Fruit fly (Drosophila melanogaster) whole organism, prepupa: ENCODE measurements around the gene CG13403.

Experiments used
- CG10631 ChIP-seq: fragments of 200-800 bp; sonication (Bioruptor generic); optimal IDR thresholded peaks from 2 replicates; lab custom pipeline; 2016; ENCODE audit warnings: missing biosample characterization, missing genetic modification characterization
- CG10669 ChIP-seq: fragments of 200-800 bp; sonication (Bioruptor generic); optimal IDR thresholded peaks from 3 replicates; lab custom pipeline; 2018; ENCODE audit warnings: missing biosample characterization, mild to moderate bottlenecking, missing genetic modification characterization, moderate library complexity
- CG11762 ChIP-seq: fragments of 200-800 bp; sonication (Bioruptor generic); optimal IDR thresholded peaks from 3 replicates; lab custom pipeline; 2016; ENCODE audit warnings: missing biosample characterization, missing genetic modification characterization; ENCODE audit not compliant: insufficient read depth
- CG11902 ChIP-seq: fragments of 200-800 bp; sonication (Bioruptor generic); optimal IDR thresholded peaks from 3 replicates; lab custom pipeline; 2016; ENCODE audit warnings: missing biosample characterization, missing genetic modification characterization
- CG15336 ChIP-seq: fragments of 200-800 bp; sonication (Bioruptor generic); IDR thresholded peaks from 2 replicates; pipeline ENCODE4 v1.3.6; 2022; ENCODE audit warnings: missing biosample characterization, missing genetic modification characterization
- CG1621 ChIP-seq: fragments of 200-800 bp; sonication (Bioruptor generic); optimal IDR thresholded peaks from 3 replicates; lab custom pipeline; 2018; ENCODE audit warnings: missing biosample characterization, mild to moderate bottlenecking, missing genetic modification characterization
- CG16779 ChIP-seq: fragments of 200-800 bp; sonication (Bioruptor generic); optimal IDR thresholded peaks from 3 replicates; lab custom pipeline; 2017; ENCODE audit warnings: missing biosample characterization, mild to moderate bottlenecking, missing genetic modification characterization
- CG32006 ChIP-seq: fragments of 200-800 bp; sonication (Bioruptor generic); optimal IDR thresholded peaks from 3 replicates; lab custom pipeline; 2017; ENCODE audit warnings: missing biosample characterization, mild to moderate bottlenecking, missing genetic modification characterization
- CG34406 ChIP-seq: fragments of 200-800 bp; sonication (Bioruptor generic); optimal IDR thresholded peaks from 3 replicates; lab custom pipeline; 2016; ENCODE audit warnings: missing biosample characterization, missing genetic modification characterization
- CG3919 ChIP-seq: fragments of 200-800 bp; sonication (Bioruptor generic); optimal IDR thresholded peaks from 3 replicates; lab custom pipeline; 2016; ENCODE audit warnings: missing biosample characterization, missing genetic modification characterization
- CG4318 ChIP-seq: fragments of 200-800 bp; sonication (Bioruptor generic); optimal IDR thresholded peaks from 3 replicates; lab custom pipeline; 2017; ENCODE audit warnings: missing biosample characterization, mild to moderate bottlenecking, missing genetic modification characterization
- CG6163 ChIP-seq: fragments of 200-800 bp; sonication (Bioruptor generic); IDR thresholded peaks from 3 replicates; pipeline ENCODE4 v1.3.6; 2022; ENCODE audit warnings: missing biosample characterization, missing genetic modification characterization
- CG6276 ChIP-seq: fragments of 200-800 bp; sonication (Bioruptor generic); optimal IDR thresholded peaks from 2 replicates; lab custom pipeline; 2017; ENCODE audit warnings: missing biosample characterization, mild to moderate bottlenecking, missing genetic modification characterization
- CG6792 ChIP-seq: fragments of 200-800 bp; sonication (Bioruptor generic); optimal IDR thresholded peaks from 3 replicates; lab custom pipeline; 2016; ENCODE audit warnings: missing biosample characterization, missing genetic modification characterization
- CG6808 ChIP-seq: fragments of 200-800 bp; sonication (Bioruptor generic); optimal IDR thresholded peaks from 3 replicates; lab custom pipeline; 2017; ENCODE audit warnings: missing biosample characterization, missing genetic modification characterization, mild to moderate bottlenecking, moderate library complexity, missing genetic modification reagents
- CG6854 ChIP-seq: fragments of 200-800 bp; sonication (Bioruptor generic); optimal IDR thresholded peaks from 2 replicates; lab custom pipeline; 2017; ENCODE audit warnings: missing biosample characterization, mild to moderate bottlenecking, missing genetic modification characterization
- CG7368 ChIP-seq: fragments of 200-800 bp; sonication (Bioruptor generic); optimal IDR thresholded peaks from 3 replicates; lab custom pipeline; 2016; ENCODE audit warnings: missing biosample characterization, missing genetic modification characterization
- CG8119 ChIP-seq: fragments of 200-800 bp; sonication (Bioruptor generic); IDR thresholded peaks from 3 replicates; pipeline ENCODE4 v1.3.6; 2022; ENCODE audit warnings: missing biosample characterization, missing genetic modification characterization
- CG8319 ChIP-seq: fragments of 200-800 bp; sonication (Bioruptor generic); optimal IDR thresholded peaks from 3 replicates; lab custom pipeline; 2016; ENCODE audit warnings: missing biosample characterization, missing genetic modification characterization
- CG8632 ChIP-seq: fragments of 200-800 bp; sonication (Bioruptor generic); optimal IDR thresholded peaks from 3 replicates; lab custom pipeline; 2016; ENCODE audit warnings: missing biosample characterization, missing genetic modification characterization
- CG9139 ChIP-seq: fragments of 200-800 bp; sonication (Bioruptor generic); optimal IDR thresholded peaks from 3 replicates; lab custom pipeline; 2017; ENCODE audit warnings: missing biosample characterization, mild to moderate bottlenecking, missing genetic modification characterization
- Eip93F ChIP-seq: fragments of 200-800 bp; sonication (Bioruptor generic); optimal IDR thresholded peaks from 2 replicates; lab custom pipeline; 2016; ENCODE audit warnings: missing biosample characterization, mild to moderate bottlenecking, missing genetic modification characterization
- Ets96B ChIP-seq: fragments of 200-800 bp; optimal IDR thresholded peaks from 2 replicates; lab custom pipeline; 2019; ENCODE audit warnings: missing biosample characterization, mild to moderate bottlenecking, missing genetic modification characterization, moderate library complexity
- Gug ChIP-seq: fragments of 200-800 bp; sonication (Bioruptor generic); IDR thresholded peaks from 2 replicates; pipeline ENCODE4 v1.3.6; 2022; ENCODE audit warnings: missing biosample characterization, missing genetic modification characterization
- Hr39 ChIP-seq: fragments of 200-800 bp; sonication (Bioruptor generic); optimal IDR thresholded peaks from 2 replicates; lab custom pipeline; 2016; ENCODE audit warnings: missing biosample characterization, missing genetic modification characterization
- Hr4 ChIP-seq: fragments of 200-800 bp; sonication (Bioruptor generic); optimal IDR thresholded peaks from 3 replicates; lab custom pipeline; 2016; ENCODE audit warnings: missing biosample characterization, missing genetic modification characterization
- Lpt ChIP-seq: fragments of 200-800 bp; sonication (Bioruptor generic); optimal IDR thresholded peaks from 3 replicates; lab custom pipeline; 2016; ENCODE audit warnings: missing biosample characterization, missing genetic modification characterization
- Met ChIP-seq: fragments of 200-800 bp; sonication (Bioruptor generic); optimal IDR thresholded peaks from 3 replicates; lab custom pipeline; 2016; ENCODE audit warnings: missing biosample characterization, missing genetic modification characterization
- OdsH ChIP-seq: fragments of 200-800 bp; sonication (Bioruptor generic); optimal IDR thresholded peaks from 3 replicates; lab custom pipeline; 2016; ENCODE audit warnings: missing biosample characterization, missing genetic modification characterization
- Smox ChIP-seq: fragments of 200-800 bp; sonication (Bioruptor generic); optimal IDR thresholded peaks from 3 replicates; lab custom pipeline; 2016; ENCODE audit warnings: missing biosample characterization, missing genetic modification characterization
- Sox102F ChIP-seq: fragments of 200-800 bp; sonication (Bioruptor generic); optimal IDR thresholded peaks from 2 replicates; lab custom pipeline; 2016; ENCODE audit warnings: missing biosample characterization, mild to moderate bottlenecking, missing genetic modification characterization
- Sox14 ChIP-seq: fragments of 200-800 bp; sonication (Bioruptor generic); optimal IDR thresholded peaks from 3 replicates; lab custom pipeline; 2016; ENCODE audit warnings: missing biosample characterization, missing genetic modification characterization
- Sox15 ChIP-seq: fragments of 200-800 bp; sonication (Bioruptor generic); optimal IDR thresholded peaks from 3 replicates; lab custom pipeline; 2016; ENCODE audit warnings: missing biosample characterization, missing genetic modification characterization
- acj6 ChIP-seq: fragments of 200-800 bp; sonication (Bioruptor generic); optimal IDR thresholded peaks from 3 replicates; lab custom pipeline; 2016; ENCODE audit warnings: missing biosample characterization, missing genetic modification characterization
- cyc ChIP-seq: fragments of 200-800 bp; sonication (Bioruptor generic); optimal IDR thresholded peaks from 3 replicates; lab custom pipeline; 2016; ENCODE audit warnings: missing biosample characterization, missing genetic modification characterization
- dac ChIP-seq: fragments of 200-800 bp; sonication (Bioruptor generic); optimal IDR thresholded peaks from 2 replicates; lab custom pipeline; 2017; ENCODE audit warnings: missing biosample characterization, mild to moderate bottlenecking, missing genetic modification characterization
- dsx ChIP-seq: fragments of 200-800 bp; optimal IDR thresholded peaks from 3 replicates; lab custom pipeline; 2019; ENCODE audit warnings: missing biosample characterization, mild to moderate bottlenecking, missing genetic modification characterization, moderate library complexity; ENCODE audit not compliant: poor library complexity, severe bottlenecking
- eg ChIP-seq: fragments of 200-800 bp; sonication (Bioruptor generic); IDR thresholded peaks from 3 replicates; pipeline ENCODE4 v1.3.6; 2022; ENCODE audit warnings: missing biosample characterization, missing genetic modification characterization
- esn ChIP-seq: fragments of 200-800 bp; sonication (Bioruptor generic); optimal IDR thresholded peaks from 2 replicates; lab custom pipeline; 2016; ENCODE audit warnings: missing biosample characterization, mild to moderate bottlenecking, missing genetic modification characterization, moderate library complexity
- fd59A ChIP-seq: fragments of 200-800 bp; sonication (Bioruptor generic); optimal IDR thresholded peaks from 2 replicates; lab custom pipeline; 2017; ENCODE audit warnings: missing biosample characterization, mild to moderate bottlenecking, missing genetic modification characterization, missing genetic modification reagents
- fd85E ChIP-seq: fragments of 200-800 bp; sonication (Bioruptor generic); optimal IDR thresholded peaks from 3 replicates; lab custom pipeline; 2016; ENCODE audit warnings: missing biosample characterization, missing genetic modification characterization
- fkh ChIP-seq: fragments of 200-800 bp; sonication (Bioruptor generic); optimal IDR thresholded peaks from 3 replicates; lab custom pipeline; 2017; ENCODE audit warnings: missing biosample characterization, mild to moderate bottlenecking, missing genetic modification characterization, moderate library complexity
- lz ChIP-seq: fragments of 200-800 bp; sonication (Bioruptor generic); optimal IDR thresholded peaks from 3 replicates; lab custom pipeline; 2016; ENCODE audit warnings: missing biosample characterization, missing genetic modification characterization
- salr ChIP-seq, 2 experiments: fragments of 200-800 bp; sonication (Bioruptor generic); optimal IDR thresholded peaks; 3 replicates each; lab custom pipeline; 2016 to 2018; ENCODE audit warnings: missing biosample characterization in 2 of 2, missing genetic modification characterization in 2 of 2, mild to moderate bottlenecking in 1 of 2
- spab ChIP-seq: fragments of 200-800 bp; sonication (Bioruptor generic); optimal IDR thresholded peaks from 2 replicates; lab custom pipeline; 2017; ENCODE audit warnings: missing biosample characterization, mild to moderate bottlenecking, missing genetic modification characterization, missing genetic modification reagents
- ss ChIP-seq, 2 experiments: fragments of 200-800 bp; sonication (Bioruptor generic); optimal IDR thresholded peaks; 2 replicates in 1 of 2; 3 replicates in 1 of 2; lab custom pipeline; 2017 to 2018; ENCODE audit warnings: mild to moderate bottlenecking in 2 of 2, missing biosample characterization in 2 of 2, missing genetic modification characterization in 2 of 2, moderate library complexity in 1 of 2
- vri ChIP-seq: fragments of 200-800 bp; sonication (Bioruptor generic); optimal IDR thresholded peaks from 3 replicates; lab custom pipeline; 2016; ENCODE audit warnings: missing biosample characterization, mild to moderate bottlenecking, missing genetic modification characterization

CG13403 gene

dm6 chrX:14191918-14192317 lies at the start of gene CG13403:
TSS of gene CG13403 (minus strand) at chrX:14192018.
- TF ChIP-seq CG6276 (GFP tag; lab: Kevin White, UChicago) (no peak), CG15336 (GFP tag; lab: Robert Waterston, UW) (no peak), Hr4 (GFP tag; lab: Kevin White, UChicago) (no peak), CG6854 (GFP tag; lab: Kevin White, UChicago) (no peak), Eip93F (GFP tag; lab: Kevin White, UChicago) (no peak), CG16779 (tag; lab: Kevin White, UChicago) (no peak), CG4318 (GFP tag; lab: Kevin White, UChicago) (no peak), dsx (GFP tag; lab: Kevin White, UChicago) (no peak), CG9139 (GFP tag; lab: Kevin White, UChicago) (no peak)
- TF ChIP-seq, all 60 proteins: peak for 0

dm6 chrX:14237873-14238394 lies 46.1 kb upstream of the CG13403 start, which contains the start of the genes Fbxl4 and Dus2:
TSS of gene Fbxl4 (minus strand) at chrX:14237923.
TSS of gene Dus2 (plus strand) at chrX:14237988.
- no peak for TF ChIP-seq vri (GFP tag; lab: Kevin White, UChicago)
- TF ChIP-seq dac, result peak; percentile 84
- TF ChIP-seq Ets96B (tag; lab: Kevin White, UChicago), result peak; percentile 84
- TF ChIP-seq CG8632 (GFP tag; lab: Kevin White, UChicago), result peak; percentile 83
- TF ChIP-seq Sox15 (GFP tag; lab: Kevin White, UChicago), result peak; percentile 91
- peak; percentile 73 to 89 for TF ChIP-seq salr (GFP tag; optimal IDR thresholded peaks at IDR 0.05; lab: Kevin White, UChicago)
- peak; percentile 84 for TF ChIP-seq CG6792
- peak; percentile 77 for TF ChIP-seq Gug
- TF ChIP-seq fkh, result no peak
- TF ChIP-seq CG15336 (GFP tag; lab: Robert Waterston, UW), result peak; percentile 85
- TF ChIP-seq OdsH, result peak; percentile 91
- peak; percentile 86 for TF ChIP-seq Sox102F
- peak; percentile 94 for TF ChIP-seq Hr39 (GFP tag; lab: Kevin White, UChicago)
- TF ChIP-seq CG6808 (GFP tag; lab: Kevin White, UChicago), result peak; percentile 81
- TF ChIP-seq cyc (GFP tag; lab: Kevin White, UChicago), result peak; percentile 93
- TF ChIP-seq ss (GFP tag; optimal IDR thresholded peaks at IDR 0.05; lab: Kevin White, UChicago), result peak; percentile 67 to 82
- TF ChIP-seq Eip93F (GFP tag; lab: Kevin White, UChicago), result peak; percentile 68
- TF ChIP-seq fd59A (GFP tag; lab: Kevin White, UChicago), result peak; percentile 76
- peak; percentile 90 for TF ChIP-seq CG6163 (GFP tag; lab: Robert Waterston, UW)
- TF ChIP-seq CG32006, result peak; percentile 90
- peak; percentile 88 for TF ChIP-seq CG11902 (GFP tag; lab: Kevin White, UChicago)
- peak; percentile 84 for TF ChIP-seq CG7368
- peak; percentile 89 for TF ChIP-seq eg (GFP tag; lab: Robert Waterston, UW)
- peak; percentile 93 for TF ChIP-seq esn (GFP tag; lab: Kevin White, UChicago)
- peak; percentile 91 for TF ChIP-seq Met
- TF ChIP-seq CG34406, result peak; percentile 86
- TF ChIP-seq spab (GFP tag; lab: Kevin White, UChicago), result peak; percentile 73
- TF ChIP-seq CG8119 (GFP tag; lab: Robert Waterston, UW), result peak; percentile 85
- TF ChIP-seq CG1621 (tag; lab: Kevin White, UChicago), result peak; percentile 76
- no peak for TF ChIP-seq fd85E (GFP tag; lab: Kevin White, UChicago)
- peak; percentile 94 for TF ChIP-seq acj6 (GFP tag; lab: Kevin White, UChicago)
- peak; percentile 92 for TF ChIP-seq CG3919
- peak; percentile 90 for TF ChIP-seq Smox (GFP tag; lab: Kevin White, UChicago)
- peak; percentile 96 for TF ChIP-seq Sox14 (GFP tag; lab: Kevin White, UChicago)
- TF ChIP-seq CG4318 (GFP tag; lab: Kevin White, UChicago), result peak; percentile 85
- peak; percentile 82 for TF ChIP-seq CG11762
- peak; percentile 93 for TF ChIP-seq Hr4 (GFP tag; lab: Kevin White, UChicago)
- peak; percentile 93 for TF ChIP-seq lz (GFP tag; lab: Kevin White, UChicago)
- TF ChIP-seq dsx (GFP tag; lab: Kevin White, UChicago), result peak; percentile 76
- peak; percentile 84 for TF ChIP-seq CG10669 (GFP tag; lab: Kevin White, UChicago)
- peak; percentile 77 for TF ChIP-seq Lpt (GFP tag; lab: Kevin White, UChicago)
- peak; percentile 87 for TF ChIP-seq CG8319
- no peak for TF ChIP-seq CG16779 (tag; lab: Kevin White, UChicago)
- TF ChIP-seq CG10631 (GFP tag; lab: Kevin White, UChicago), result peak; percentile 93
